Fruit fly (Drosophila melanogaster) whole organism, pupa: ENCODE data around the gene CG13738.

ENCODE experiments used
- CG12605 ChIP-seq: fragments of 200-800 bp; sonication (Bioruptor generic); IDR thresholded peaks from 2 replicates; pipeline ENCODE4 v1.3.6; 2022; ENCODE audit warnings: missing biosample characterization, missing genetic modification characterization
- CG13204 ChIP-seq: fragments of 200-800 bp; sonication (Bioruptor generic); optimal IDR thresholded peaks from 2 replicates; lab custom pipeline; 2018; ENCODE audit warnings: missing biosample characterization, mild to moderate bottlenecking, missing genetic modification characterization, moderate library complexity
- CG32121 ChIP-seq: fragments of 200-800 bp; sonication (Bioruptor generic); IDR thresholded peaks from 2 replicates; pipeline ENCODE4 v1.3.6; 2022; ENCODE audit warnings: missing biosample characterization, missing genetic modification characterization
- EcR ChIP-seq: fragments of 200-800 bp; sonication (Bioruptor generic); optimal IDR thresholded peaks from 3 replicates; lab custom pipeline; 2019; ENCODE audit warnings: missing biosample characterization, missing genetic modification characterization, mild to moderate bottlenecking, moderate library complexity, missing genetic modification reagents
- Pif1A ChIP-seq: fragments of 200-800 bp; sonication (Bioruptor generic); optimal IDR thresholded peaks from 3 replicates; lab custom pipeline; 2016; ENCODE audit warnings: missing biosample characterization, missing genetic modification characterization
- fd96Ca ChIP-seq: fragments of 200-800 bp; sonication (Bioruptor generic); IDR thresholded peaks from 3 replicates; pipeline ENCODE4 v1.3.6; 2022; ENCODE audit warnings: missing biosample characterization, missing genetic modification characterization
- gl ChIP-seq: fragments of 200-800 bp; sonication (Bioruptor generic); optimal IDR thresholded peaks from 2 replicates; lab custom pipeline; 2018; ENCODE audit warnings: missing biosample characterization, mild to moderate bottlenecking, missing genetic modification characterization
- rn ChIP-seq: fragments of 200-800 bp; sonication (Bioruptor generic); IDR thresholded peaks from 2 replicates; pipeline ENCODE4 v1.3.6; 2022; ENCODE audit warnings: missing biosample characterization, missing genetic modification characterization

- TF ChIP-seq EcR (GFP tag; lab: Kevin White, UChicago) (no peak), Pif1A (GFP tag; lab: Kevin White, UChicago) (no peak), rn (no peak), CG32121 (no peak), CG12605 (no peak), gl (tag; lab: Kevin White, UChicago) (no peak), CG13204 (GFP tag; lab: Kevin White, UChicago) (no peak), fd96Ca (GFP tag; lab: Robert Waterston, UW) (no peak)
Measured at dm6 chr3L:13986330-13986729, 13.1 kb upstream of the CG13738 start, which contains the start of gene CG17362.
